Worm (Caenorhabditis elegans): ENCODE data around the gene sru-35.

DNA sequence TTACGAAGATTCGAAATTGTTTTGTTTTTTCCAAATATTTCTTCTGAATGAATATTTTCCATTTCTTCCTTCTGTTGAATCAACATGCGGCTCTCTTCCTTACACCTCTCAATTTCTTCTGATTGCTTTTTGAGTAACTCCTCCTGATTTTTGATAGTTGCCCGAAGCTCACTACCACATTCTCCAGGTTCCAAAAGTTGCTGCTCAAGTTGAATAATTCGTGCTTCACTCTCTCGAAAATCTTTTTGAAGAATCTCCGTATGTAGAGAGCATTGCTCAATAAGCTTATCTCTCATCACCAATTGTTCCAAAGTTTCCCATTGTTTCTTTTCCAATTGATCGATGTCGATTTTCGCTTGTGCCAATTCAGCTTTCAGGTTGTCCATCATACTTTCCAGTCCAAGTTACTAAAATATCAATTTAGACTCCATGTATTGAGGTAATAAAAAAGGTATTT is 17.2 kb downstream of the sru-35 start, which contains the start of gene F20C5.6:
- TF ChIP-seq snpc-4 (tag; optimal IDR thresholded peaks at IDR 0.05), result no peak
- TF ChIP-seq nhr-21 (tag; optimal IDR thresholded peaks at IDR 0.05), result no peak
- no peak for TF ChIP-seq lin-39 (tag; optimal IDR thresholded peaks at IDR 0.05)
- TF ChIP-seq nhr-10 (tag; optimal IDR thresholded peaks at IDR 0.05), result no peak
- no peak for TF ChIP-seq lin-13 (GFP tag; optimal IDR thresholded peaks at IDR 0.05)
- TF ChIP-seq ceh-16 (tag; optimal IDR thresholded peaks at IDR 0.05), result no peak

Measured in whole organism, L2 larva.